Worm (Caenorhabditis elegans) whole organism, L3 larva: Measurements from ENCODE around the gene C53C11.1.

Experiments used
- ceh-28 ChIP-seq: fragments of 150-350 bp; optimal IDR thresholded peaks from 2 replicates; lab custom pipeline; 2014; ENCODE audit warnings: missing biosample characterization, missing genetic modification reagents, missing genetic modification characterization
- elt-3 ChIP-seq, 3 experiments: fragments of 150-350 bp in 1 of 3; sonication (generic microtip) in 2 of 3; optimal IDR thresholded peaks; 2 replicates in 2 of 3; 4 replicates in 1 of 3; lab custom pipeline; 2014 to 2017; ENCODE audit warnings: missing biosample characterization in 3 of 3, missing genetic modification characterization in 3 of 3
- jun-1 ChIP-seq: fragments of 150-350 bp; optimal IDR thresholded peaks from 2 replicates; lab custom pipeline; 2014; ENCODE audit warnings: missing biosample characterization, missing genetic modification reagents, missing genetic modification characterization
- lin-39 ChIP-seq: fragments of 150-350 bp; optimal IDR thresholded peaks from 2 replicates; lab custom pipeline; 2018; ENCODE audit warnings: missing biosample characterization, missing genetic modification reagents, missing genetic modification characterization
- nhr-12 ChIP-seq: fragments of 150-350 bp; optimal IDR thresholded peaks from 2 replicates; lab custom pipeline; 2014; ENCODE audit warnings: missing biosample characterization, missing genetic modification characterization
- nhr-23 ChIP-seq: fragments of 150-350 bp; optimal IDR thresholded peaks from 2 replicates; lab custom pipeline; 2014; ENCODE audit warnings: missing biosample characterization, missing genetic modification reagents, missing genetic modification characterization
- nhr-237 ChIP-seq: fragments of 150-350 bp; optimal IDR thresholded peaks from 2 replicates; lab custom pipeline; 2014; ENCODE audit warnings: missing biosample characterization, missing genetic modification characterization
- nhr-25 ChIP-seq: sonication (generic microtip); optimal IDR thresholded peaks from 2 replicates; lab custom pipeline; 2017; ENCODE audit warnings: missing biosample characterization, missing genetic modification characterization
- nhr-77 ChIP-seq: fragments of 150-350 bp; optimal IDR thresholded peaks from 2 replicates; lab custom pipeline; 2014; ENCODE audit warnings: missing biosample characterization, missing genetic modification characterization
- snpc-4 ChIP-seq: fragments of 150-350 bp; optimal IDR thresholded peaks from 2 replicates; lab custom pipeline; 2014; ENCODE audit warnings: missing biosample characterization, missing genetic modification characterization
- unc-39 ChIP-seq: sonication (generic microtip); optimal IDR thresholded peaks from 4 replicates; lab custom pipeline; 2017; ENCODE audit warnings: missing biosample characterization, missing genetic modification characterization
- ztf-4 ChIP-seq: fragments of 150-350 bp; optimal IDR thresholded peaks from 2 replicates; lab custom pipeline; 2014; ENCODE audit warnings: missing biosample characterization, missing genetic modification characterization

DNA sequence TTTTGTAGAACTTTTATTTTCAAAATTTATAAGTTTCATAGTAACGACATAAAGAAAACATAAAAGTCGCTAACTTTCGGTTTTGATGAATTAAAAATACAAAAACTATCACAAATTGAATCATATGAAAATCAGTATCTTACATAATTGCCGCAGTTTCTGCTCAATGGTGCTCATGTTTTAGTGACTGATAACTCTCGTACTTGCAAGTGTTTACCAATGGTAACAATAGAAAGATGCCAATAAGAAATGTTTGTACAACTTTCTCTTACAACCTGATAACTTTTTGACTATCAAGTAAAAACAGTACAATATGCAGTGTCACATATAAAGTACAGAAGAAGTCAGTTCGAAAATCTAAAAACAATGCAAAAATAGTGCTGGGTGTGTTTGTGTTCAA, 45.5 kb downstream of the C53C11.1 start:
- TF ChIP-seq lin-39 (tag; lab: Kevin White, UChicago), result no peak
- TF ChIP-seq nhr-23, result no peak
- no peak for TF ChIP-seq nhr-237 (tag; lab: Kevin White, UChicago)
- no peak for TF ChIP-seq nhr-77 (tag; lab: Kevin White, UChicago)
- TF ChIP-seq nhr-12 (tag; lab: Kevin White, UChicago), result no peak
- no peak for TF ChIP-seq snpc-4
- no peak for TF ChIP-seq elt-3 (tag; optimal IDR thresholded peaks at IDR 0.05; lab: Kevin White, UChicago)
- TF ChIP-seq jun-1, result no peak
- no peak for TF ChIP-seq unc-39 (tag; lab: Kevin White, UChicago)
- TF ChIP-seq nhr-25 (tag; lab: Kevin White, UChicago), result no peak
- no peak for TF ChIP-seq ceh-28 (tag; lab: Kevin White, UChicago)
- no peak for TF ChIP-seq ztf-4 (tag; lab: Kevin White, UChicago)
